Worm (Caenorhabditis elegans) whole organism, early embryonic: Measurements from ENCODE around the gene str-182.

ENCODE experiments used
- B0310.2 ChIP-seq: sonication (generic microtip); optimal IDR thresholded peaks from 2 replicates; lab custom pipeline; 2016; ENCODE audit warnings: mild to moderate bottlenecking, missing genetic modification characterization, missing compliant biosample characterization
- ama-1 ChIP-seq: fragments of 150-350 bp; optimal IDR thresholded peaks from 2 replicates; lab custom pipeline; 2014
- flt-1 ChIP-seq: fragments of 200-800 bp; sonication (Bioruptor generic); IDR thresholded peaks from 2 replicates; pipeline ENCODE4 v1.3.6; 2022; ENCODE audit warnings: missing genetic modification characterization, missing compliant biosample characterization
- hnd-1 ChIP-seq: sonication (generic microtip); optimal IDR thresholded peaks from 2 replicates; lab custom pipeline; 2016; ENCODE audit warnings: missing genetic modification characterization, missing compliant biosample characterization
- scrt-1 ChIP-seq: fragments of 200-800 bp; sonication (Bioruptor generic); IDR thresholded peaks from 2 replicates; pipeline ENCODE4 v1.3.6; 2022; ENCODE audit warnings: missing genetic modification characterization, missing compliant biosample characterization
- sea-1 ChIP-seq: fragments of 200-800 bp; sonication (Bioruptor generic); conservative IDR thresholded peaks from 2 replicates; pipeline ENCODE4 v1.3.6; 2022; ENCODE audit warnings: missing genetic modification characterization, missing compliant biosample characterization
- tbx-37 ChIP-seq: fragments of 200-800 bp; sonication (Bioruptor generic); conservative IDR thresholded peaks from 2 replicates; pipeline ENCODE4 v1.3.6; 2022; ENCODE audit warnings: missing genetic modification reagents, missing genetic modification characterization, missing compliant biosample characterization

DNA sequence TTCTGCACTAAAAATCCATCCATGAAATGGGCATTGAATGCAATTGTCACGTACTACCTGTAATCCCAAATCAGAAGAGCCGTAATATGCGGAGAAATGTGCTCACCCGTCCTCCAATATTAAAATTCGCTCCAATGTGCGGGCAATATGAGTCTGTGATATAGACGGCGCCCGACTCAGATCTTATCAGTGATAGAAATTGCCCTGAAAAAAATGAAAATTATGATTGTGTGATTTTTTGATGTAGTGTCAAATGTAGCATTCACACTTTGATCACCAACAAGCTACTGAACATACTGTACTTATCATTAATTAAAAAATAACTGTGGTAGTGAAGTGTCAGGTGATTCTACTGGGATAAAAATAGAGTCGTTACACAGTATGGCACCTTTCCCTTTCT, 8.6 kb downstream of the str-182 start:
- no peak for TF ChIP-seq scrt-1 (GFP tag; lab: Robert Waterston, UW)
- no peak for TF ChIP-seq flt-1 (GFP tag; lab: Robert Waterston, UW)
- no peak for TF ChIP-seq sea-1 (GFP tag; lab: Robert Waterston, UW)
- TF ChIP-seq ama-1 (lab: Kevin White, UChicago): no peak
- no peak for TF ChIP-seq B0310.2 (tag; lab: Kevin White, UChicago)
- no peak for TF ChIP-seq tbx-37
- no peak for TF ChIP-seq hnd-1 (tag; lab: Kevin White, UChicago)
